Worm (Caenorhabditis elegans) whole organism, young adult: ENCODE measurements around the gene fbxa-69.
"Not testable (repeated sequence)": the region's sequence is repeated elsewhere in the genome, so short reads cannot be mapped to it uniquely, and the experiment has no call there.

Experiments used
- F55B11.4 ChIP-seq: sonication (generic microtip); optimal IDR thresholded peaks from 2 replicates; lab custom pipeline; 2016; ENCODE audit warnings: missing compliant biosample characterization, missing genetic modification characterization, borderline replicate concordance; ENCODE audit not compliant: insufficient read depth
- T07F8.4 ChIP-seq: sonication (generic microtip); optimal IDR thresholded peaks from 2 replicates; lab custom pipeline; 2016; ENCODE audit warnings: mild to moderate bottlenecking, missing genetic modification characterization, moderate library complexity, missing compliant biosample characterization
- bed-1 ChIP-seq: fragments of 200-800 bp; sonication (Bioruptor generic); IDR thresholded peaks from 2 replicates; pipeline ENCODE4 v1.3.6; 2022; ENCODE audit warnings: missing genetic modification reagents, missing genetic modification characterization, missing compliant biosample characterization
- ceh-58 ChIP-seq: fragments of 200-800 bp; sonication (Bioruptor generic); IDR thresholded peaks from 2 replicates; pipeline ENCODE4 v1.3.6; 2022; ENCODE audit warnings: missing genetic modification characterization, missing compliant biosample characterization
- hmg-20 ChIP-seq: fragments of 200-800 bp; sonication (Bioruptor generic); IDR thresholded peaks from 2 replicates; pipeline ENCODE4 v1.3.6; 2022; ENCODE audit warnings: missing genetic modification reagents, missing genetic modification characterization, missing compliant biosample characterization
- mel-28 ChIP-seq: sonication (generic microtip); optimal IDR thresholded peaks from 2 replicates; lab custom pipeline; 2016; ENCODE audit warnings: borderline replicate concordance, mild to moderate bottlenecking, missing genetic modification characterization, missing compliant biosample characterization
- pha-4 ChIP-seq: fragments of 150-350 bp; sonication (generic microtip); optimal IDR thresholded peaks from 2 replicates; lab custom pipeline; 2014; ENCODE audit warnings: missing biosample characterization, missing genetic modification reagents, missing genetic modification characterization
- snpc-1.1 ChIP-seq: sonication (generic microtip); optimal IDR thresholded peaks from 2 replicates; lab custom pipeline; 2017; ENCODE audit warnings: missing genetic modification characterization, mild to moderate bottlenecking, missing compliant biosample characterization, antibody characterized with exemption, moderate library complexity, missing genotype, missing genetic modification reagents; ENCODE audit not compliant: insufficient read depth
- snpc-4 ChIP-seq, 5 experiments: fragments of 150-350 bp in 1 of 5; sonication (generic microtip) in 4 of 5; optimal IDR thresholded peaks; 2 replicates each; lab custom pipeline; 2014 to 2018; ENCODE audit warnings: missing genetic modification characterization in 5 of 5, missing biosample characterization in 3 of 5, antibody characterized with exemption in 2 of 5, mild to moderate bottlenecking in 2 of 5, missing compliant biosample characterization in 2 of 5, missing genotype in 2 of 5, moderate library complexity in 2 of 5, missing genetic modification reagents in 1 of 5
- tbx-9 ChIP-seq: sonication (generic microtip); optimal IDR thresholded peaks from 2 replicates; lab custom pipeline; 2016; ENCODE audit warnings: borderline replicate concordance, missing genetic modification characterization, inconsistent platforms, missing compliant biosample characterization
- unc-62 ChIP-seq: fragments of 150-350 bp; optimal IDR thresholded peaks from 2 replicates; lab custom pipeline; 2014; ENCODE audit warnings: missing biosample characterization, missing genetic modification reagents, missing genetic modification characterization
- ztf-6 ChIP-seq: fragments of 200-800 bp; sonication (Bioruptor generic); IDR thresholded peaks from 2 replicates; pipeline ENCODE4 v1.3.6; 2022; ENCODE audit warnings: missing genetic modification reagents, missing genetic modification characterization, missing compliant biosample characterization

ce11 chrV:15850276-15850811 is 34.6 kb upstream of the fbxa-69 start, which contains the start of gene srh-147:
- TF ChIP-seq mel-28 (tag; lab: Kevin White, UChicago); bed-1 (GFP tag; lab: Robert Waterston, UW); hmg-20 (GFP tag; lab: Robert Waterston, UW); tbx-9 (tag; lab: Kevin White, UChicago); F55B11.4 (tag; lab: Kevin White, UChicago); pha-4 (tag; lab: Kevin White, UChicago); ceh-58 (GFP tag; lab: Robert Waterston, UW); snpc-4 (GFP tag; optimal IDR thresholded peaks at IDR 0.05; lab: Kevin White, UChicago); snpc-4 (tag; optimal IDR thresholded peaks at IDR 0.05; lab: Kevin White, UChicago); T07F8.4 (tag; lab: Kevin White, UChicago); ztf-6 (GFP tag; lab: Robert Waterston, UW); snpc-1.1 (tag; lab: Kevin White, UChicago); unc-62 (GFP tag; lab: Kevin White, UChicago): not testable (repeated sequence)
